Worm (Caenorhabditis elegans): ENCODE data around the gene dao-2.

- TF ChIP-seq lin-39 (tag; optimal IDR thresholded peaks at IDR 0.05): no peak
- no peak for TF ChIP-seq gmeb-1 (tag; optimal IDR thresholded peaks at IDR 0.05)
- no peak for TF ChIP-seq unc-62 (GFP tag; optimal IDR thresholded peaks at IDR 0.05)
- no peak for TF ChIP-seq lsy-2 (tag; optimal IDR thresholded peaks at IDR 0.05)
- TF ChIP-seq alr-1 (tag; optimal IDR thresholded peaks at IDR 0.05): no peak
- TF ChIP-seq elt-1 (tag; optimal IDR thresholded peaks at IDR 0.05): no peak
- TF ChIP-seq zag-1 (tag; optimal IDR thresholded peaks at IDR 0.05): no peak
- no peak for TF ChIP-seq ZK546.5 (tag; optimal IDR thresholded peaks at IDR 0.05)
- no peak for TF ChIP-seq snpc-4 (tag; optimal IDR thresholded peaks at IDR 0.05)
- TF ChIP-seq elt-3 (tag; optimal IDR thresholded peaks at IDR 0.05): no peak
- no peak for TF ChIP-seq aly-2 (tag; optimal IDR thresholded peaks at IDR 0.05)
Measured at ce11 chrII:4550783-4551182, 12.0 kb upstream of the dao-2 start, which contains the start of gene K07E1.1.
